Fruit fly (Drosophila melanogaster): ENCODE data around the gene CG3819.
A peak's percentile ranks its signal among the peaks of the same experiment; 100 is the strongest.

The CG3819 gene

dm6 chr3L:18946956-18947355, 25.0 kb upstream of the CG3819 start (continued):
- no peak for TF ChIP-seq Hr38 (GFP tag; optimal IDR thresholded peaks at IDR 0.05)
- no peak for TF ChIP-seq CG11902 (GFP tag; optimal IDR thresholded peaks at IDR 0.05)
- no peak for TF ChIP-seq CG11294 (GFP tag; IDR thresholded peaks at IDR 0.05)
- no peak for TF ChIP-seq CG6276 (GFP tag; optimal IDR thresholded peaks at IDR 0.05)
- peak; percentile 8 for TF ChIP-seq achi (GFP tag; optimal IDR thresholded peaks at IDR 0.05)
- TF ChIP-seq eg (GFP tag; IDR thresholded peaks at IDR 0.05): peak; percentile 65; the same call in 2 of the 3 replicates
- no peak for TF ChIP-seq Hr4 (GFP tag; optimal IDR thresholded peaks at IDR 0.05)
- TF ChIP-seq CG3032 (tag; optimal IDR thresholded peaks at IDR 0.05): no peak
- TF ChIP-seq CG1621 (tag; optimal IDR thresholded peaks at IDR 0.05): peak; percentile 28
- no peak for TF ChIP-seq ss (GFP tag; optimal IDR thresholded peaks at IDR 0.05)
- no peak for TF ChIP-seq CG7368 (GFP tag; optimal IDR thresholded peaks at IDR 0.05)
- TF ChIP-seq Eip93F (GFP tag; optimal IDR thresholded peaks at IDR 0.05): no peak
- TF ChIP-seq Sox102F (GFP tag; optimal IDR thresholded peaks at IDR 0.05): no peak
- no peak for TF ChIP-seq Smox (GFP tag; optimal IDR thresholded peaks at IDR 0.05)
- TF ChIP-seq CG6792 (GFP tag; optimal IDR thresholded peaks at IDR 0.05): no peak
- TF ChIP-seq CG10669 (GFP tag; optimal IDR thresholded peaks at IDR 0.05): peak; percentile 4
- peak; percentile 10 for TF ChIP-seq lz (GFP tag; optimal IDR thresholded peaks at IDR 0.05)
- no peak for TF ChIP-seq CG32006 (GFP tag; optimal IDR thresholded peaks at IDR 0.05)
- no peak for TF ChIP-seq Hr39 (GFP tag; optimal IDR thresholded peaks at IDR 0.05)
- no peak for TF ChIP-seq vri (GFP tag; optimal IDR thresholded peaks at IDR 0.05)
- TF ChIP-seq CG16779 (tag; optimal IDR thresholded peaks at IDR 0.05): no peak
- no peak for TF ChIP-seq Blimp-1 (GFP tag; optimal IDR thresholded peaks at IDR 0.05)
- no peak for TF ChIP-seq svp (GFP tag)
- peak in 1 of 2 experiments; percentile 5 for TF ChIP-seq salr (GFP tag; optimal IDR thresholded peaks at IDR 0.05)
- TF ChIP-seq Eip78C (GFP tag): no peak
- peak; percentile 30 for TF ChIP-seq CG34406 (GFP tag; optimal IDR thresholded peaks at IDR 0.05)
- no peak for TF ChIP-seq CG8119 (GFP tag; IDR thresholded peaks at IDR 0.05)
- no peak for TF ChIP-seq CG15336 (GFP tag; IDR thresholded peaks at IDR 0.05)
- no peak for TF ChIP-seq CG6854 (GFP tag; optimal IDR thresholded peaks at IDR 0.05)
- no peak for TF ChIP-seq fkh (GFP tag; optimal IDR thresholded peaks at IDR 0.05)
- no peak for TF ChIP-seq Sox15 (GFP tag; optimal IDR thresholded peaks at IDR 0.05)
- TF ChIP-seq Ets96B (tag; optimal IDR thresholded peaks at IDR 0.05): no peak
- no peak for TF ChIP-seq Ets21C (GFP tag; optimal IDR thresholded peaks at IDR 0.05)
- TF ChIP-seq dsx (GFP tag; optimal IDR thresholded peaks at IDR 0.05; ENCODE audit: poor library complexity, severe bottlenecking): no peak
- TF ChIP-seq pdm3 (GFP tag; optimal IDR thresholded peaks at IDR 0.05): no peak
- TF ChIP-seq fd59A (GFP tag; optimal IDR thresholded peaks at IDR 0.05): no peak
- no peak for TF ChIP-seq topi (GFP tag; optimal IDR thresholded peaks at IDR 0.05)
- no peak for TF ChIP-seq net (GFP tag; optimal IDR thresholded peaks at IDR 0.05)

dm6 chr3L:18945938-18946337, 24.0 kb upstream of the CG3819 start, which contains the start of gene CG32204:
Gene CG32204 (minus strand): TSS chr3L:18946038.
- TF ChIP-seq dac (GFP tag; optimal IDR thresholded peaks at IDR 0.05): no peak
- no peak for TF ChIP-seq CG7368 (GFP tag; optimal IDR thresholded peaks at IDR 0.05)

- TF ChIP-seq svp (GFP tag): no peak
- TF ChIP-seq CG6276 (GFP tag; optimal IDR thresholded peaks at IDR 0.05): no peak
- TF ChIP-seq Sox15 (GFP tag; optimal IDR thresholded peaks at IDR 0.05): no peak
- TF ChIP-seq fd59A (GFP tag; optimal IDR thresholded peaks at IDR 0.05): no peak
- no peak for TF ChIP-seq CG16779 (tag; optimal IDR thresholded peaks at IDR 0.05)
- TF ChIP-seq CG8632 (GFP tag; optimal IDR thresholded peaks at IDR 0.05): no peak
- no peak for TF ChIP-seq OdsH (GFP tag; optimal IDR thresholded peaks at IDR 0.05)
- no peak for TF ChIP-seq topi (GFP tag; optimal IDR thresholded peaks at IDR 0.05)
- TF ChIP-seq Sox102F (GFP tag; optimal IDR thresholded peaks at IDR 0.05): no peak
- TF ChIP-seq CG11294 (GFP tag; IDR thresholded peaks at IDR 0.05): no peak
- TF ChIP-seq CG3919 (GFP tag; optimal IDR thresholded peaks at IDR 0.05): no peak
- no peak for TF ChIP-seq CG10669 (GFP tag; optimal IDR thresholded peaks at IDR 0.05)
- no peak for TF ChIP-seq achi (GFP tag; optimal IDR thresholded peaks at IDR 0.05)
- no peak for TF ChIP-seq spab (GFP tag; optimal IDR thresholded peaks at IDR 0.05)
Measured at dm6 chr3L:18924790-18925189, 2.9 kb upstream of the CG3819 start, which contains the start of gene CG43049. Gene CG43049 (plus strand): TSS chr3L:18925090.

Measured in whole organism, prepupa.